Fruit fly (Drosophila melanogaster) whole organism, embryonic: ENCODE measurements around the gene CG32487.
A peak's percentile ranks its signal among the peaks of the same experiment; 100 is the strongest.

Source experiments
- BEAF-32 ChIP-seq: fragments of 200-800 bp; sonication (Bioruptor generic); optimal IDR thresholded peaks from 3 replicates; lab custom pipeline; 2017; ENCODE audit warnings: missing biosample characterization, missing genetic modification characterization, mild to moderate bottlenecking, moderate library complexity, missing genetic modification reagents
- CG10366 ChIP-seq: fragments of 200-800 bp; sonication (Bioruptor generic); IDR thresholded peaks from 2 replicates; pipeline ENCODE4 v1.3.6; 2022; ENCODE audit warnings: missing biosample characterization, missing genetic modification characterization
- CG10543 ChIP-seq: fragments of 200-800 bp; sonication (Bioruptor generic); optimal IDR thresholded peaks from 3 replicates; lab custom pipeline; 2017; ENCODE audit warnings: missing biosample characterization, mild to moderate bottlenecking, missing genetic modification characterization, moderate library complexity
- CG10654 ChIP-seq: fragments of 200-800 bp; sonication (Bioruptor generic); optimal IDR thresholded peaks from 2 replicates; lab custom pipeline; 2016; ENCODE audit warnings: missing biosample characterization, missing genetic modification characterization
- CG10979 ChIP-seq: fragments of 200-800 bp; sonication (Bioruptor generic); optimal IDR thresholded peaks from 2 replicates; lab custom pipeline; 2018; ENCODE audit warnings: missing biosample characterization, mild to moderate bottlenecking, missing genetic modification characterization, moderate library complexity
- CG13624 ChIP-seq: fragments of 200-800 bp; sonication (Bioruptor generic); optimal IDR thresholded peaks from 2 replicates; lab custom pipeline; 2016; ENCODE audit warnings: missing biosample characterization, missing genetic modification characterization
- CG14441 ChIP-seq: fragments of 200-800 bp; sonication (Bioruptor generic); IDR thresholded peaks from 2 replicates; pipeline ENCODE4 v1.3.6; 2022; ENCODE audit warnings: missing biosample characterization, missing genetic modification characterization
- CG1602 ChIP-seq: fragments of 200-800 bp; sonication (Bioruptor generic); optimal IDR thresholded peaks from 3 replicates; lab custom pipeline; 2016; ENCODE audit warnings: missing biosample characterization, missing genetic modification characterization
- CG17568 ChIP-seq: fragments of 200-800 bp; sonication (Bioruptor generic); optimal IDR thresholded peaks from 2 replicates; lab custom pipeline; 2018; ENCODE audit warnings: missing biosample characterization, mild to moderate bottlenecking, missing genetic modification characterization, moderate library complexity
- CG17802 ChIP-seq: fragments of 200-800 bp; sonication (Bioruptor generic); optimal IDR thresholded peaks from 2 replicates; lab custom pipeline; 2018; ENCODE audit warnings: missing biosample characterization, mild to moderate bottlenecking, missing genetic modification characterization, moderate library complexity
- CG32767 ChIP-seq: fragments of 200-800 bp; sonication (Bioruptor generic); IDR thresholded peaks from 2 replicates; pipeline ENCODE4 v1.3.6; 2022; ENCODE audit warnings: missing biosample characterization, missing genetic modification characterization
- CG4282 ChIP-seq: fragments of 200-800 bp; sonication (Bioruptor generic); optimal IDR thresholded peaks from 2 replicates; lab custom pipeline; 2016; ENCODE audit warnings: missing biosample characterization, missing genetic modification characterization
- CG4404 ChIP-seq: fragments of 200-800 bp; sonication (Bioruptor generic); IDR thresholded peaks from 2 replicates; pipeline ENCODE4 v1.3.6; 2022; ENCODE audit warnings: missing biosample characterization, missing genetic modification characterization
- CG6689 ChIP-seq: fragments of 200-800 bp; sonication (Bioruptor generic); IDR thresholded peaks from 2 replicates; pipeline ENCODE4 v1.3.6; 2022; ENCODE audit warnings: missing biosample characterization, missing genetic modification characterization
- CG7556 ChIP-seq: fragments of 200-800 bp; sonication (Bioruptor generic); optimal IDR thresholded peaks from 2 replicates; lab custom pipeline; 2017; ENCODE audit warnings: missing biosample characterization, mild to moderate bottlenecking, missing genetic modification characterization
- CG7928 ChIP-seq: fragments of 200-800 bp; sonication (Bioruptor generic); optimal IDR thresholded peaks from 2 replicates; lab custom pipeline; 2017; ENCODE audit warnings: missing biosample characterization, mild to moderate bottlenecking, missing genetic modification characterization
- CG8290 ChIP-seq, 3 experiments: fragments of 200-800 bp; sonication (Bioruptor generic); optimal IDR thresholded peaks; 2 replicates each; lab custom pipeline; 2016 to 2019; ENCODE audit warnings: missing biosample characterization in 3 of 3, missing genetic modification characterization in 3 of 3, mild to moderate bottlenecking in 2 of 3, moderate library complexity in 1 of 3
- CG8388 ChIP-seq: fragments of 200-800 bp; sonication (Bioruptor generic); optimal IDR thresholded peaks from 2 replicates; lab custom pipeline; 2019; ENCODE audit warnings: missing biosample characterization, mild to moderate bottlenecking, missing genetic modification characterization, moderate library complexity
- CG9932 ChIP-seq: fragments of 200-800 bp; sonication (Bioruptor generic); IDR thresholded peaks from 2 replicates; pipeline ENCODE4 v1.3.6; 2022; ENCODE audit warnings: missing biosample characterization, missing genetic modification characterization
- CoRest ChIP-seq: fragments of 200-800 bp; sonication (Bioruptor generic); optimal IDR thresholded peaks from 3 replicates; lab custom pipeline; 2018; ENCODE audit warnings: missing biosample characterization, mild to moderate bottlenecking, missing genetic modification characterization, moderate library complexity
- Doc2 ChIP-seq: fragments of 200-800 bp; sonication (Bioruptor generic); IDR thresholded peaks from 2 replicates; pipeline ENCODE4 v1.3.6; 2022; ENCODE audit warnings: missing biosample characterization, missing genetic modification characterization
- Fer3 ChIP-seq: fragments of 200-800 bp; sonication (Bioruptor generic); optimal IDR thresholded peaks from 2 replicates; lab custom pipeline; 2018; ENCODE audit warnings: missing biosample characterization, mild to moderate bottlenecking, missing genetic modification characterization, moderate library complexity
- Hr78 ChIP-seq, 2 experiments: fragments of 200-800 bp in 1 of 2; fragments of >200 bp in 1 of 2; sonication (Bioruptor generic) in 1 of 2; optimal IDR thresholded peaks; 2 replicates each; lab custom pipeline; 2017 to 2019; ENCODE audit warnings: missing biosample characterization in 2 of 2, missing genetic modification characterization in 2 of 2, mild to moderate bottlenecking in 1 of 2, moderate library complexity in 1 of 2
- Hsf ChIP-seq: fragments of 200-800 bp; sonication (Bioruptor generic); optimal IDR thresholded peaks from 3 replicates; lab custom pipeline; 2016; ENCODE audit warnings: missing biosample characterization, missing genetic modification characterization
- Lim3 ChIP-seq: fragments of 200-800 bp; sonication (Bioruptor generic); IDR thresholded peaks from 2 replicates; pipeline ENCODE4 v1.3.6; 2022; ENCODE audit warnings: missing biosample characterization, missing genetic modification characterization
- Pdp1 ChIP-seq, 2 experiments: fragments of 200-800 bp; sonication (Bioruptor generic); optimal IDR thresholded peaks; 3 replicates each; lab custom pipeline; 2016; ENCODE audit warnings: missing biosample characterization in 2 of 2, missing genetic modification characterization in 2 of 2, mild to moderate bottlenecking in 1 of 2, moderate library complexity in 1 of 2
- Rfx ChIP-seq: fragments of 200-800 bp; sonication (Bioruptor generic); IDR thresholded peaks from 2 replicates; pipeline ENCODE4 v1.3.6; 2022; ENCODE audit warnings: missing biosample characterization, missing genetic modification characterization
- Spps ChIP-seq: fragments of 200-800 bp; sonication (Bioruptor generic); optimal IDR thresholded peaks from 2 replicates; lab custom pipeline; 2018; ENCODE audit warnings: missing biosample characterization, mild to moderate bottlenecking, missing genetic modification characterization
- Sry-β ChIP-seq: fragments of 200-800 bp; sonication (Bioruptor generic); optimal IDR thresholded peaks from 2 replicates; lab custom pipeline; 2018; ENCODE audit warnings: missing biosample characterization, mild to moderate bottlenecking, missing genetic modification characterization, moderate library complexity
- Usf ChIP-seq: fragments of 200-800 bp; sonication (Bioruptor generic); optimal IDR thresholded peaks from 2 replicates; lab custom pipeline; 2017; ENCODE audit warnings: missing genotype, missing biosample characterization, missing genetic modification characterization
- ara ChIP-seq: fragments of 200-800 bp; sonication (Bioruptor generic); IDR thresholded peaks from 2 replicates; pipeline ENCODE4 v1.3.6; 2022; ENCODE audit warnings: missing biosample characterization, missing genetic modification characterization
- az2 ChIP-seq: fragments of 200-800 bp; sonication (Bioruptor generic); optimal IDR thresholded peaks from 3 replicates; lab custom pipeline; 2016; ENCODE audit warnings: missing biosample characterization, missing genetic modification characterization
- bigmax ChIP-seq: fragments of 200-800 bp; sonication (Bioruptor generic); optimal IDR thresholded peaks from 2 replicates; lab custom pipeline; 2018; ENCODE audit warnings: missing biosample characterization, mild to moderate bottlenecking, missing genetic modification characterization
- bowl ChIP-seq: fragments of 200-800 bp; sonication (Bioruptor generic); IDR thresholded peaks from 2 replicates; pipeline ENCODE4 v1.3.6; 2022; ENCODE audit warnings: missing biosample characterization, missing genetic modification characterization
- chm ChIP-seq: fragments of 200-800 bp; sonication (Bioruptor generic); IDR thresholded peaks from 2 replicates; pipeline ENCODE4 v1.3.6; 2022; ENCODE audit warnings: missing biosample characterization, missing genetic modification characterization
- disco-r ChIP-seq: fragments of 200-800 bp; sonication (Bioruptor generic); optimal IDR thresholded peaks from 2 replicates; lab custom pipeline; 2016; ENCODE audit warnings: missing biosample characterization, missing genetic modification characterization
- dm ChIP-seq: fragments of 200-800 bp; sonication (Bioruptor generic); optimal IDR thresholded peaks from 3 replicates; lab custom pipeline; 2016; ENCODE audit warnings: missing biosample characterization, missing genetic modification characterization
- gsb-n ChIP-seq: fragments of 200-800 bp; sonication (Bioruptor generic); optimal IDR thresholded peaks from 3 replicates; lab custom pipeline; 2018; ENCODE audit warnings: missing biosample characterization, mild to moderate bottlenecking, missing genetic modification characterization
- hkb ChIP-seq, 2 experiments: fragments of 200-800 bp in 1 of 2; fragments of >200 bp in 1 of 2; sonication (Bioruptor generic) in 1 of 2; IDR thresholded peaks in 1 of 2; optimal IDR thresholded peaks in 1 of 2; 2 replicates each; pipeline versions ENCODE4 v1.3.6 to Lab custom; 2017 to 2022; ENCODE audit warnings: missing biosample characterization in 1 of 2, missing genetic modification characterization in 1 of 2
- ind ChIP-seq: fragments of 200-800 bp; sonication (Bioruptor generic); optimal IDR thresholded peaks from 3 replicates; lab custom pipeline; 2016; ENCODE audit warnings: missing biosample characterization, missing genetic modification characterization
- kni ChIP-seq: fragments of 200-800 bp; sonication (Bioruptor generic); optimal IDR thresholded peaks from 3 replicates; lab custom pipeline; 2017; ENCODE audit warnings: mild to moderate bottlenecking, missing biosample characterization, missing genetic modification reagents, missing genetic modification characterization
- pzg ChIP-seq: fragments of 200-800 bp; sonication (Bioruptor generic); optimal IDR thresholded peaks from 3 replicates; lab custom pipeline; 2018; ENCODE audit warnings: missing biosample characterization, mild to moderate bottlenecking, missing genetic modification characterization, moderate library complexity
- sqz ChIP-seq: fragments of 200-800 bp; sonication (Bioruptor generic); optimal IDR thresholded peaks from 3 replicates; lab custom pipeline; 2018; ENCODE audit warnings: missing biosample characterization, mild to moderate bottlenecking, missing genetic modification characterization
- tll ChIP-seq, 2 experiments: fragments of 200-800 bp in 1 of 2; fragments of >200 bp in 1 of 2; sonication (Bioruptor generic) in 1 of 2; optimal IDR thresholded peaks; 2 replicates each; lab custom pipeline; 2017 to 2019; ENCODE audit warnings: missing biosample characterization in 2 of 2, missing genetic modification characterization in 2 of 2, mild to moderate bottlenecking in 1 of 2, moderate library complexity in 1 of 2
- trh ChIP-seq: fragments of 200-800 bp; sonication (Bioruptor generic); optimal IDR thresholded peaks from 2 replicates; lab custom pipeline; 2016; ENCODE audit warnings: missing biosample characterization, missing genetic modification characterization
- vnd ChIP-seq: fragments of 200-800 bp; sonication (Bioruptor generic); IDR thresholded peaks from 3 replicates; pipeline ENCODE4 v1.3.6; 2022; ENCODE audit warnings: missing biosample characterization, missing genetic modification characterization; ENCODE audit not compliant: partially characterized antibody
- wor ChIP-seq: fragments of 200-800 bp; sonication (Bioruptor generic); IDR thresholded peaks from 2 replicates; pipeline ENCODE4 v1.3.6; 2022; ENCODE audit warnings: missing biosample characterization, missing genetic modification characterization

Gene CG32487

dm6 chr3L:3042150-3043049, 25.3 kb upstream of the CG32487 start, which contains the start of gene Prx4 (continued):
- TF ChIP-seq ind (GFP tag; lab: Kevin White, UChicago), result peak; percentile 59
- TF ChIP-seq trh (GFP tag; lab: Kevin White, UChicago), result no peak
- peak; percentile 48; the same call in 1 of the 2 replicates for TF ChIP-seq wor (GFP tag; lab: Robert Waterston, UW)
- TF ChIP-seq CG10543, result no peak
- TF ChIP-seq Rfx (GFP tag; lab: Robert Waterston, UW), result peak; percentile 77
- no peak for TF ChIP-seq dm
- peak; percentile 18 for TF ChIP-seq CG17802 (tag; lab: Kevin White, UChicago)
- TF ChIP-seq chm, result peak; percentile 69
- peak; percentile 74 for TF ChIP-seq pzg (GFP tag; lab: Kevin White, UChicago)
- peak; percentile 82 for TF ChIP-seq CG6689
- TF ChIP-seq disco-r (GFP tag; lab: Kevin White, UChicago), result no peak
- peak; percentile 2 for TF ChIP-seq CG8290 (GFP tag; optimal IDR thresholded peaks at IDR 0.05; lab: Kevin White, UChicago)
- peak in 1 of 2 experiments; percentile 34 for TF ChIP-seq CG8290 (tag; optimal IDR thresholded peaks at IDR 0.05; lab: Kevin White, UChicago)
- peak; percentile 81 for TF ChIP-seq CG10366
- peak; percentile 43 for TF ChIP-seq CG1602 (GFP tag; lab: Kevin White, UChicago)
- peak in 1 of 2 experiments; percentile 6 for TF ChIP-seq Hr78 (GFP tag; optimal IDR thresholded peaks at IDR 0.05; lab: Kevin White, UChicago)
- peak; percentile 33 for TF ChIP-seq Usf
- peak; percentile 19 for TF ChIP-seq CG7928 (GFP tag; lab: Kevin White, UChicago)
- peak; percentile 69 for TF ChIP-seq CG10979 (tag; lab: Kevin White, UChicago)
- no peak for TF ChIP-seq Doc2 (GFP tag; lab: Robert Waterston, UW)
- TF ChIP-seq gsb-n (tag; lab: Kevin White, UChicago), result peak; percentile 72
- TF ChIP-seq Pdp1 (GFP tag; optimal IDR thresholded peaks at IDR 0.05; lab: Kevin White, UChicago), result peak; percentile 46 to 63
- TF ChIP-seq Fer3 (tag; lab: Kevin White, UChicago), result peak; percentile 81
- TF ChIP-seq tll (GFP tag; optimal IDR thresholded peaks at IDR 0.05; lab: Kevin White, UChicago), result no peak
- TF ChIP-seq CG10654 (GFP tag; lab: Kevin White, UChicago), result peak; percentile 39
- TF ChIP-seq ara, result peak; percentile 60; the same call in 1 of the 2 replicates
- peak; percentile 26 for TF ChIP-seq CG13624 (GFP tag; lab: Kevin White, UChicago)
- TF ChIP-seq BEAF-32 (GFP tag; lab: Kevin White, UChicago), result peak; percentile 9
- peak; percentile 78 for TF ChIP-seq CG14441 (GFP tag; lab: Robert Waterston, UW)
- TF ChIP-seq CoRest (tag; lab: Kevin White, UChicago), result peak; percentile 68
- TF ChIP-seq Sry-β (GFP tag; lab: Kevin White, UChicago), result no peak
- TF ChIP-seq CG4404 (GFP tag; lab: Robert Waterston, UW), result 0 out of 2 replicates have a peak, but pooled peaks have one; percentile 36
- no peak for TF ChIP-seq kni
- peak; percentile 74 for TF ChIP-seq CG9932
- TF ChIP-seq sqz (GFP tag; lab: Kevin White, UChicago), result peak; percentile 1
- peak; percentile 47 for TF ChIP-seq CG32767 (GFP tag; lab: Robert Waterston, UW)
- no peak for TF ChIP-seq CG4282 (GFP tag; lab: Kevin White, UChicago)
- TF ChIP-seq Hsf (GFP tag; lab: Kevin White, UChicago), result peak; percentile 44
- TF ChIP-seq CG8388 (GFP tag; lab: Kevin White, UChicago), result peak; percentile 74
- no peak for TF ChIP-seq bigmax
- no peak for TF ChIP-seq hkb (optimal IDR thresholded peaks at IDR 0.05; lab: Kevin White, UChicago)
- peak; percentile 78 for TF ChIP-seq hkb (GFP tag; IDR thresholded peaks at IDR 0.05; lab: Robert Waterston, UW)
- TF ChIP-seq Lim3 (GFP tag; lab: Robert Waterston, UW), result no peak
- no peak for TF ChIP-seq vnd (GFP tag; lab: Robert Waterston, UW)
- peak; percentile 62 for TF ChIP-seq az2 (GFP tag; lab: Kevin White, UChicago)
- TF ChIP-seq CG7556, result peak; percentile 67
- peak; percentile 35 for TF ChIP-seq CG17568 (GFP tag; lab: Kevin White, UChicago)
- TF ChIP-seq Spps (tag; lab: Kevin White, UChicago), result peak; percentile 50
- TF ChIP-seq bowl, result peak; percentile 37; the same call in 1 of the 2 replicates
